Worm (Caenorhabditis elegans): ENCODE results near the gene elmd-1.

The elmd-1 gene

DNA sequence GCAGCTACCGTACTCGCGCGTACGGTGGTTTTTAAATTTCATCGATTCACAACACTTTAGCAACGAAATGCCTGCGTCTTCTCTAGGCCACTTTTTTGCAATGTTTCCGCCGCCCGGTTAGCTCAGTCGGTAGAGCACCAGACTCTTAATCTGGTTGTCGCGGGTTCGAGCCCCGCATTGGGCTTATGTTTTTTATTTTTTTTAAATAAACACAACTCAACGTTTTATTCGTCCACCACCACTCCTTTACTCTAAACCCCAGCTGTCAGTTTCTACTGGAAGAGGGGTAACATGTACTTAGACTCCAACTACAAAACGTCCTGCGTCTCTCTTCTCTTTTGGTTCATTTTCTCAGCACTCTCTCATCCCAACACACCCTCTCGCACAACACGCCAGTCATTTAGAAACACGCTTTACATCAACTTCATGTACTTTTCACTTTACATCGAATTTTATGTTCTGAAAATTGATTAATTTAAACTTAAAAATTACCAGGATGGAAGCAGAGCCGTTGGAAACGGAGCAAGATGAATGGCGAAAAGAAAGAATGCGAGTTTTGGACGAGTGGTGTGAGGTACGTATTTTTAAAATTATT lies at the start of gene elmd-1, which contains the start of gene hecw-1 (continued):
- peak; percentile 51 for TF ChIP-seq ztf-7 (tag; optimal IDR thresholded peaks at IDR 0.05)
- peak; percentile 72 for TF ChIP-seq tra-1 (GFP tag; IDR thresholded peaks at IDR 0.05)
- peak; percentile 76 for TF ChIP-seq dmd-6 (GFP tag; IDR thresholded peaks at IDR 0.05)
- TF ChIP-seq fkh-10 (GFP tag; optimal IDR thresholded peaks at IDR 0.05) = no peak
- TF ChIP-seq sdz-12 (GFP tag; optimal IDR thresholded peaks at IDR 0.05) = no peak
- peak; percentile 70 for TF ChIP-seq nhr-28 (tag; optimal IDR thresholded peaks at IDR 0.05)
- TF ChIP-seq nhr-102 (tag; optimal IDR thresholded peaks at IDR 0.05) = no peak
- TF ChIP-seq egl-27 (tag; optimal IDR thresholded peaks at IDR 0.05) = no peak
- TF ChIP-seq tag-97 (GFP tag; IDR thresholded peaks at IDR 0.05) = no peak
- peak in 1 of 2 experiments; percentile 46 for TF ChIP-seq mdl-1 (tag; optimal IDR thresholded peaks at IDR 0.05)
- peak; percentile 57 for TF ChIP-seq mes-2 (tag; optimal IDR thresholded peaks at IDR 0.05; ENCODE audit: poor library complexity, severe bottlenecking)
- TF ChIP-seq Y105C5A.15 (GFP tag; IDR thresholded peaks at IDR 0.05) = 0 out of 2 replicates have a peak, but pooled peaks have one; percentile 50
- no peak for TF ChIP-seq lin-15B (tag; optimal IDR thresholded peaks at IDR 0.05)
- TF ChIP-seq ceh-44 (GFP tag; IDR thresholded peaks at IDR 0.05) = peak; percentile 82
- TF ChIP-seq mxl-3 (GFP tag; optimal IDR thresholded peaks at IDR 0.05) = peak; percentile 60
- TF ChIP-seq ces-1 (GFP tag; optimal IDR thresholded peaks at IDR 0.05) = no peak
- peak; percentile 74 for TF ChIP-seq lin-38 (GFP tag; IDR thresholded peaks at IDR 0.05)
- no peak for TF ChIP-seq Y5F2A.4 (GFP tag; optimal IDR thresholded peaks at IDR 0.05)
- peak; percentile 63 for TF ChIP-seq lin-13 (GFP tag; optimal IDR thresholded peaks at IDR 0.05)
- TF ChIP-seq D1046.2 (GFP tag; IDR thresholded peaks at IDR 0.05) = peak; percentile 61; the same call in 1 of the 2 replicates
- TF ChIP-seq mep-1 (tag; optimal IDR thresholded peaks at IDR 0.05) = peak; percentile 58
- 0 out of 2 replicates have a peak, but pooled peaks have one; percentile 60 for TF ChIP-seq lin-29 (GFP tag; IDR thresholded peaks at IDR 0.05)
- peak; percentile 21 for TF ChIP-seq aha-1 (tag)
- TF ChIP-seq rbr-2 (tag; optimal IDR thresholded peaks at IDR 0.05) = peak; percentile 31
- 0 out of 2 replicates have a peak, but pooled peaks have one; percentile 59 for TF ChIP-seq F26F4.8 (GFP tag; conservative IDR thresholded peaks at IDR 0.05)
- TF ChIP-seq zip-2 (tag; optimal IDR thresholded peaks at IDR 0.05) = no peak
- TF ChIP-seq pha-4 (GFP tag; IDR thresholded peaks at IDR 0.05) = peak; percentile 60; the same call in 1 of the 2 replicates
- peak; percentile 51 for TF ChIP-seq pha-4 (tag; optimal IDR thresholded peaks at IDR 0.05)
- no peak for TF ChIP-seq F10B5.3 (tag; optimal IDR thresholded peaks at IDR 0.05)
- TF ChIP-seq unc-130 (GFP tag; optimal IDR thresholded peaks at IDR 0.05) = peak; percentile 5
- no peak for TF ChIP-seq attf-4 (tag; optimal IDR thresholded peaks at IDR 0.05)
- TF ChIP-seq dmd-9 (GFP tag; IDR thresholded peaks at IDR 0.05) = no peak
- TF ChIP-seq T20F7.1 (GFP tag; optimal IDR thresholded peaks at IDR 0.05) = no peak
- TF ChIP-seq snpc-1.2 (GFP tag; IDR thresholded peaks at IDR 0.05) = 0 out of 2 replicates have a peak, but pooled peaks have one; percentile 56
- no peak for TF ChIP-seq madf-9 (GFP tag; conservative IDR thresholded peaks at IDR 0.05)
- TF ChIP-seq nhr-77 (tag; optimal IDR thresholded peaks at IDR 0.05) = no peak
- TF ChIP-seq egl-43 (GFP tag; IDR thresholded peaks at IDR 0.05) = peak; percentile 87
- TF ChIP-seq lin-39 (tag; optimal IDR thresholded peaks at IDR 0.05) = no peak
- TF ChIP-seq vab-7 (GFP tag; IDR thresholded peaks at IDR 0.05) = peak; percentile 81

ce11 chrIII:3343463-3343862 lies 46.3 kb upstream of the elmd-1 start:
- TF ChIP-seq pqm-1 (tag; optimal IDR thresholded peaks at IDR 0.05) = peak; percentile 79
- TF ChIP-seq aha-1 (tag) = peak; percentile 89
- peak; percentile 18 for TF ChIP-seq mep-1 (tag; optimal IDR thresholded peaks at IDR 0.05)
- TF ChIP-seq nhr-25 (tag; optimal IDR thresholded peaks at IDR 0.05; ENCODE audit: borderline replicate concordance, insufficient read depth) = no peak
- peak; percentile 28 for TF ChIP-seq nhr-6 (tag; optimal IDR thresholded peaks at IDR 0.05)
- TF ChIP-seq daf-16 (GFP tag; optimal IDR thresholded peaks at IDR 0.05) = no peak
- peak; percentile 41 for TF ChIP-seq daf-16 (tag; optimal IDR thresholded peaks at IDR 0.05)
- TF ChIP-seq unc-39 (tag; optimal IDR thresholded peaks at IDR 0.05) = no peak
- TF ChIP-seq pha-4 (GFP tag; IDR thresholded peaks at IDR 0.05) = no peak
- peak; percentile 94 for TF ChIP-seq pha-4 (tag; optimal IDR thresholded peaks at IDR 0.05)
- TF ChIP-seq egl-27 (tag; optimal IDR thresholded peaks at IDR 0.05) = no peak
- peak; percentile 31 for TF ChIP-seq mes-2 (tag; optimal IDR thresholded peaks at IDR 0.05; ENCODE audit: poor library complexity, severe bottlenecking)

All from whole organism, L4 larva.